Worm (Caenorhabditis elegans) whole organism, L1 larva: ENCODE data around the gene ZK185.2.
A peak's percentile ranks its signal among the peaks of the same experiment; 100 is the strongest.

Source experiments
- alr-1 ChIP-seq: fragments of 200-800 bp; sonication (Bioruptor generic); optimal IDR thresholded peaks from 2 replicates; lab custom pipeline; 2018; ENCODE audit warnings: borderline replicate concordance, mild to moderate bottlenecking, missing genetic modification characterization, missing compliant biosample characterization
- aly-2 ChIP-seq: fragments of 150-350 bp; optimal IDR thresholded peaks from 2 replicates; lab custom pipeline; 2014; ENCODE audit warnings: missing biosample characterization, missing genetic modification characterization
- ama-1 ChIP-seq: fragments of 150-350 bp; optimal IDR thresholded peaks from 2 replicates; lab custom pipeline; 2014
- ceh-63 ChIP-seq: fragments of 200-800 bp; sonication (Bioruptor generic); optimal IDR thresholded peaks from 2 replicates; lab custom pipeline; 2018; ENCODE audit warnings: mild to moderate bottlenecking, missing genetic modification characterization, missing compliant biosample characterization
- ceh-8 ChIP-seq: fragments of 200-800 bp; sonication (Bioruptor generic); optimal IDR thresholded peaks from 2 replicates; lab custom pipeline; 2018; ENCODE audit warnings: mild to moderate bottlenecking, missing genetic modification characterization, moderate library complexity, missing compliant biosample characterization
- ceh-82 ChIP-seq, 3 experiments: fragments of 150-350 bp in 1 of 3; sonication (generic microtip) in 2 of 3; optimal IDR thresholded peaks; 2 replicates each; lab custom pipeline; 2014 to 2017; ENCODE audit warnings: missing biosample characterization in 3 of 3, missing genetic modification characterization in 3 of 3
- dpl-1 ChIP-seq, 3 experiments: fragments of 150-350 bp in 2 of 3; sonication (generic microtip) in 1 of 3; optimal IDR thresholded peaks; 2 replicates each; lab custom pipeline; 2014 to 2017; ENCODE audit warnings: missing biosample characterization in 3 of 3, missing genetic modification characterization in 3 of 3, missing genetic modification reagents in 3 of 3
- dsc-1 ChIP-seq: sonication (generic microtip); optimal IDR thresholded peaks from 2 replicates; lab custom pipeline; 2016; ENCODE audit warnings: mild to moderate bottlenecking, missing genetic modification characterization, missing compliant biosample characterization
- efl-1 ChIP-seq, 4 experiments: fragments of 150-350 bp; optimal IDR thresholded peaks in 3 of 4; peaks in 1 of 4; 1 replicate in 1 of 4; 2 replicates in 3 of 4; lab custom pipeline; 2014; ENCODE audit warnings: missing biosample characterization in 2 of 4, missing genetic modification characterization in 2 of 4, missing genetic modification reagents in 2 of 4
- elt-2 ChIP-seq: sonication (generic microtip); optimal IDR thresholded peaks from 2 replicates; lab custom pipeline; 2016; ENCODE audit warnings: missing genetic modification characterization, mild to moderate bottlenecking, inconsistent platforms, missing compliant biosample characterization, missing genetic modification reagents
- elt-3 ChIP-seq, 6 experiments: fragments of 150-350 bp in 1 of 6; sonication (generic microtip); optimal IDR thresholded peaks; 2 replicates each; lab custom pipeline; 2017 to 2018; ENCODE audit warnings: missing biosample characterization in 6 of 6, missing genetic modification characterization in 6 of 6, inconsistent platforms in 1 of 6
- fkh-10 ChIP-seq: sonication (generic microtip); optimal IDR thresholded peaks from 2 replicates; lab custom pipeline; 2017; ENCODE audit warnings: missing biosample characterization, missing genetic modification reagents, missing genetic modification characterization
- fkh-4 ChIP-seq: sonication (generic microtip); optimal IDR thresholded peaks from 2 replicates; lab custom pipeline; 2016; ENCODE audit warnings: missing compliant biosample characterization, missing genetic modification characterization, borderline replicate concordance
- fos-1 ChIP-seq: fragments of 150-350 bp; optimal IDR thresholded peaks from 2 replicates; lab custom pipeline; 2014; ENCODE audit warnings: missing biosample characterization, missing genetic modification characterization
- grh-1 ChIP-seq: fragments of 200-800 bp; sonication (Bioruptor generic); IDR thresholded peaks from 2 replicates; pipeline ENCODE4 v1.3.6; 2022; ENCODE audit warnings: missing genetic modification reagents, missing genetic modification characterization, missing compliant biosample characterization
- hlh-17 ChIP-seq: fragments of 200-800 bp; sonication (Bioruptor generic); optimal IDR thresholded peaks from 2 replicates; lab custom pipeline; 2018; ENCODE audit warnings: missing genetic modification characterization, mild to moderate bottlenecking, missing compliant biosample characterization, moderate library complexity, borderline replicate concordance
- hpl-2 ChIP-seq: fragments of 150-350 bp; optimal IDR thresholded peaks from 2 replicates; lab custom pipeline; 2014; ENCODE audit warnings: missing biosample characterization, missing genetic modification reagents, missing genetic modification characterization
- isw-1 ChIP-seq: fragments of 200-800 bp; sonication (Bioruptor generic); IDR thresholded peaks from 2 replicates; pipeline ENCODE4 v1.3.6; 2022; ENCODE audit warnings: missing genetic modification characterization, missing compliant biosample characterization
- lin-14 ChIP-seq: fragments of 200-800 bp; sonication (Bioruptor generic); optimal IDR thresholded peaks from 2 replicates; lab custom pipeline; 2018; ENCODE audit warnings: mild to moderate bottlenecking, missing genetic modification characterization, moderate library complexity, missing compliant biosample characterization
- lin-15B ChIP-seq: fragments of 150-350 bp; sonication (generic microtip); optimal IDR thresholded peaks from 3 replicates; lab custom pipeline; 2014; ENCODE audit warnings: missing biosample characterization, missing genetic modification characterization
- lin-35 ChIP-seq, 2 experiments: fragments of 150-350 bp; optimal IDR thresholded peaks; 2 replicates each; lab custom pipeline; 2014; ENCODE audit warnings: missing biosample characterization in 2 of 2, missing genetic modification characterization in 2 of 2, missing genetic modification reagents in 2 of 2
- lir-3 ChIP-seq: sonication (generic microtip); optimal IDR thresholded peaks from 2 replicates; lab custom pipeline; 2016; ENCODE audit warnings: mild to moderate bottlenecking, missing genetic modification characterization, moderate library complexity, missing compliant biosample characterization; ENCODE audit not compliant: poor library complexity
- lsy-2 ChIP-seq, 2 experiments: fragments of 150-350 bp; optimal IDR thresholded peaks; 2 replicates each; lab custom pipeline; 2014; ENCODE audit warnings: missing biosample characterization in 2 of 2, missing genetic modification characterization in 2 of 2
- mab-9 ChIP-seq: fragments of 200-800 bp; sonication (Bioruptor generic); IDR thresholded peaks from 2 replicates; pipeline ENCODE4 v1.3.6; 2022; ENCODE audit warnings: missing genetic modification reagents, missing genetic modification characterization, missing compliant biosample characterization
- mef-2 ChIP-seq: fragments of 150-350 bp; optimal IDR thresholded peaks from 2 replicates; lab custom pipeline; 2014; ENCODE audit warnings: missing biosample characterization, missing genetic modification characterization
- mep-1 ChIP-seq: fragments of 150-350 bp; optimal IDR thresholded peaks from 2 replicates; lab custom pipeline; 2014; ENCODE audit warnings: missing biosample characterization, missing genetic modification characterization
- nhr-11 ChIP-seq: fragments of 150-350 bp; optimal IDR thresholded peaks from 2 replicates; lab custom pipeline; 2014; ENCODE audit warnings: missing biosample characterization, missing genetic modification characterization
- nhr-47 ChIP-seq: sonication (generic microtip); optimal IDR thresholded peaks from 2 replicates; lab custom pipeline; 2016; ENCODE audit warnings: mild to moderate bottlenecking, missing genetic modification characterization, moderate library complexity, missing compliant biosample characterization
- nhr-71 ChIP-seq: sonication (generic microtip); optimal IDR thresholded peaks from 2 replicates; lab custom pipeline; 2016; ENCODE audit warnings: mild to moderate bottlenecking, missing genetic modification characterization, moderate library complexity, missing compliant biosample characterization
- nhr-84 ChIP-seq: sonication (generic microtip); optimal IDR thresholded peaks from 2 replicates; lab custom pipeline; 2017; ENCODE audit warnings: missing biosample characterization, missing genetic modification characterization
- nhr-90 ChIP-seq: sonication (generic microtip); optimal IDR thresholded peaks from 2 replicates; lab custom pipeline; 2016; ENCODE audit warnings: mild to moderate bottlenecking, missing genetic modification characterization, missing compliant biosample characterization; ENCODE audit not compliant: poor library complexity
- pag-3 ChIP-seq: sonication (generic microtip); optimal IDR thresholded peaks from 2 replicates; lab custom pipeline; 2017; ENCODE audit warnings: missing genetic modification characterization, mild to moderate bottlenecking, missing compliant biosample characterization, antibody characterized with exemption, borderline replicate concordance; ENCODE audit not compliant: insufficient read depth
- pqm-1 ChIP-seq: sonication (generic microtip); optimal IDR thresholded peaks from 3 replicates; lab custom pipeline; 2017; ENCODE audit warnings: missing biosample characterization, missing genetic modification characterization
- sox-4 ChIP-seq: sonication (generic microtip); optimal IDR thresholded peaks from 2 replicates; lab custom pipeline; 2016; ENCODE audit warnings: missing genetic modification characterization, missing compliant biosample characterization
- swsn-7 ChIP-seq: sonication (generic microtip); optimal IDR thresholded peaks from 2 replicates; lab custom pipeline; 2016; ENCODE audit warnings: missing genetic modification characterization, missing compliant biosample characterization
- tbx-2 ChIP-seq: sonication (generic microtip); optimal IDR thresholded peaks from 2 replicates; lab custom pipeline; 2016; ENCODE audit warnings: missing genetic modification characterization, missing compliant biosample characterization
- tlp-1 ChIP-seq: fragments of 150-350 bp; optimal IDR thresholded peaks from 2 replicates; lab custom pipeline; 2014; ENCODE audit warnings: missing biosample characterization, missing genetic modification characterization
- unc-130 ChIP-seq: fragments of 150-350 bp; optimal IDR thresholded peaks from 2 replicates; lab custom pipeline; 2017; ENCODE audit warnings: missing biosample characterization, missing genetic modification characterization, inconsistent platforms
- unc-30 ChIP-seq: sonication (generic microtip); optimal IDR thresholded peaks from 2 replicates; lab custom pipeline; 2017; ENCODE audit warnings: missing biosample characterization, missing genetic modification characterization
- unc-86 ChIP-seq: sonication (generic microtip); optimal IDR thresholded peaks from 2 replicates; lab custom pipeline; 2016; ENCODE audit warnings: missing genetic modification characterization, missing compliant biosample characterization
- unc-98 ChIP-seq: fragments of 200-800 bp; sonication (Bioruptor generic); IDR thresholded peaks from 2 replicates; pipeline ENCODE4 v1.3.6; 2022; ENCODE audit warnings: missing genetic modification characterization, missing compliant biosample characterization
- vab-15 ChIP-seq: sonication (generic microtip); optimal IDR thresholded peaks from 2 replicates; lab custom pipeline; 2017; ENCODE audit warnings: missing genotype, mild to moderate bottlenecking, missing genetic modification characterization, missing compliant biosample characterization
- ztf-11 ChIP-seq, 2 experiments: sonication (generic microtip); optimal IDR thresholded peaks; 2 replicates each; lab custom pipeline; 2016 to 2017; ENCODE audit warnings: missing genetic modification characterization in 2 of 2, missing biosample characterization in 1 of 2, missing compliant biosample characterization in 1 of 2
- ztf-4 ChIP-seq: fragments of 150-350 bp; optimal IDR thresholded peaks from 2 replicates; lab custom pipeline; 2014; ENCODE audit warnings: missing biosample characterization, missing genetic modification characterization

Gene ZK185.2

ce11 chrIV:4506637-4507036, 29.7 kb upstream of the ZK185.2 start, which contains the start of gene gbb-2 (continued):
- TF ChIP-seq mep-1 (peak; percentile 6), fkh-4 (tag; lab: Kevin White, UChicago) (no peak), unc-98 (GFP tag; lab: Robert Waterston, UW) (no peak), lin-14 (GFP tag; lab: Kevin White, UChicago) (peak; percentile 79), ceh-82 (tag; optimal IDR thresholded peaks at IDR 0.05; lab: Kevin White, UChicago) (no peak), unc-86 (tag; lab: Kevin White, UChicago) (no peak), vab-15 (tag; lab: Kevin White, UChicago) (no peak), fkh-10 (GFP tag; lab: Kevin White, UChicago) (no peak), alr-1 (tag; lab: Kevin White, UChicago) (no peak), ceh-8 (GFP tag; lab: Kevin White, UChicago) (no peak), pag-3 (tag; lab: Kevin White, UChicago) (no peak), efl-1 (optimal IDR thresholded peaks at IDR 0.05; lab: Kevin White, UChicago) (peak in 1 of 2 experiments; percentile 5), efl-1 (GFP tag; optimal IDR thresholded peaks at IDR 0.05 in 1 of 2; lab: Kevin White, UChicago) (no peak)

DNA sequence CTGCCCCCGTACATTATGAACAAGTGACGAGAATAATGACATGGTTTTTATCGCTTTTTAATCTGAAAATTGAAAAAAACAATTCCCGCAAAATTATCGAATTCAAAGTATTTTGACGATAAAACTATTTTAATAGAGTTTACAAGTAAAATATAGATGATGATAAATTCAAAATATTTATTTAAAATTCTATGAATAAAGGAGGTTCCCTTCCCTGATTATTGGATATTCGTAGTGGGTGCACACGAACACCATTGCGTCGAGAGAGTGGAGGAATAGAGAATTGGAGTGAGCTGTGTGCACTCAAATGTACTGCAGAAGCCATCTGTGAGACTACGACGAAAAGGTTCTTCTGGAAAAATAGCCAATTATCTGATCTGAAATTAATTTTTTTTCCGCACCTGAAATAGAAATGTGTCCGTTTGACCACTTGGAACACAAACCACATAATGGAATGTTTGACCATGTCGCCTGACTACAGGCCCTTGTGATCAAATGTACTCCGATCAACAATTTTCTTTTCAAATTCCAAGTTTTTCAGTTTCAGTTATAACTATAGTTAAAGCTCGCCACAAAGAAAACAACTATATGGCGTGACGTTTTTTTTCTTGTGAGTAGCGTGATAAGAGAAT, 25.0 kb upstream of the ZK185.2 start, which contains the start of the genes rfth-1 and ZK180.8:
Gene rfth-1 (minus strand): TSS at position 51 of the 632 bp plus-strand sequence.
Gene ZK180.8 (minus strand): TSS at position 466 of the 632 bp plus-strand sequence.
- TF ChIP-seq nhr-84 (tag; lab: Kevin White, UChicago), result no peak
- TF ChIP-seq fos-1, result no peak
- no peak for TF ChIP-seq efl-1 (optimal IDR thresholded peaks at IDR 0.05; lab: Kevin White, UChicago)
- TF ChIP-seq efl-1 (GFP tag; optimal IDR thresholded peaks at IDR 0.05 in 1 of 2; lab: Kevin White, UChicago), result peak in 1 of 2 experiments; percentile 53
- TF ChIP-seq lin-35 (GFP tag; optimal IDR thresholded peaks at IDR 0.05; lab: Kevin White, UChicago), result peak in 1 of 2 experiments; percentile 46
- TF ChIP-seq elt-2, result peak; percentile 14
- TF ChIP-seq unc-30 (tag; lab: Kevin White, UChicago), result no peak
- TF ChIP-seq nhr-47 (tag; lab: Kevin White, UChicago), result no peak
- TF ChIP-seq nhr-71 (tag; lab: Kevin White, UChicago), result no peak
- no peak for TF ChIP-seq ztf-11 (tag; optimal IDR thresholded peaks at IDR 0.05; lab: Kevin White, UChicago)
- TF ChIP-seq unc-130 (tag; lab: Kevin White, UChicago), result no peak

DNA sequence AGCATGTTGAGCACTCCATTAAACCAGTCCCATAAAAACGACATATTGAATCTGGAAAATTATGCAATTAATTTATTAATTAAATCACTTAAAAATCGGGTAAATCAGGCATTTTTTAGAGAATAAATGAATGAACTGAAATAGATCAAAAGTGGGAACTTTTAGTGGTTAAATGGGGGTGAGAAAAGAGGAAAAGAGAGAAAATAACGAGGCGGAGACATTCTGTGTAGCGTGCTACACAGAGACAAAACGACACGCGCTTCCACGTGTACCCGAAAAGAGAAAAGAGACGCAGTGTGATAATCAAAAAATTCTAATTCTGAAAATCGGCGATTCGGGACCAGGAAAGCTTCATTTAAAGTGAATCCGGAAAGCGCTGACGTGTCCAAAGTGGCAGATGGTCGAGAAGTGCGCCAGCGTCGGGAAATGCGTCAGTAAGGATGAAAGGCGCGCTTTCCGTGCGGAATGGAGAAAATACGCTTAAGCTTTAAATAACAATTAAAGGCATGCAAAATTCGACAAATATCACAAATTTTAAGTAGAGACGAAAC, 23.0 kb upstream of the ZK185.2 start, which contains the start of gene sar-1:
Gene sar-1 (minus strand): TSS at position 51 of the 551 bp plus-strand sequence.
- TF ChIP-seq nhr-90 (tag; lab: Kevin White, UChicago), result peak; percentile 77
- TF ChIP-seq pqm-1 (tag; lab: Kevin White, UChicago), result no peak
- peak; percentile 62 for TF ChIP-seq aly-2 (tag; lab: Kevin White, UChicago)
- no peak for TF ChIP-seq unc-30 (tag; lab: Kevin White, UChicago)
- TF ChIP-seq sox-4 (tag; lab: Kevin White, UChicago), result peak; percentile 60
- peak; percentile 74 for TF ChIP-seq isw-1 (GFP tag; lab: Robert Waterston, UW)
- peak in 2 of 6 experiments; percentile 13 to 27 for TF ChIP-seq elt-3 (tag; optimal IDR thresholded peaks at IDR 0.05; lab: Kevin White, UChicago)
- TF ChIP-seq hlh-17 (GFP tag; lab: Kevin White, UChicago), result no peak
- no peak for TF ChIP-seq pag-3 (tag; lab: Kevin White, UChicago)
- no peak for TF ChIP-seq ceh-63
- peak; percentile 85 to 89 for TF ChIP-seq lsy-2 (tag; optimal IDR thresholded peaks at IDR 0.05; lab: Kevin White, UChicago)
- no peak for TF ChIP-seq lir-3 (tag; lab: Kevin White, UChicago)
- no peak; the same call in 1 of the 2 replicates for TF ChIP-seq mab-9 (GFP tag; lab: Robert Waterston, UW)
- TF ChIP-seq mef-2 (tag; lab: Kevin White, UChicago), result no peak
- peak; percentile 79 for TF ChIP-seq grh-1
- TF ChIP-seq lin-15B (tag; lab: Kevin White, UChicago), result peak; percentile 63
- TF ChIP-seq lin-35 (GFP tag; optimal IDR thresholded peaks at IDR 0.05; lab: Kevin White, UChicago), result peak; percentile 82 to 87
- TF ChIP-seq dpl-1 (GFP tag; optimal IDR thresholded peaks at IDR 0.05; lab: Kevin White, UChicago), result peak; percentile 58 to 83 (median 80)
- TF ChIP-seq nhr-47 (tag; lab: Kevin White, UChicago), result peak; percentile 94
- peak; percentile 91 for TF ChIP-seq dsc-1 (tag; lab: Kevin White, UChicago)
- peak; percentile 88 for TF ChIP-seq tbx-2
- TF ChIP-seq nhr-11 (tag; lab: Kevin White, UChicago), result peak; percentile 44
- peak; percentile 53 for TF ChIP-seq ztf-4 (tag; lab: Kevin White, UChicago)
- TF ChIP-seq hpl-2, result peak; percentile 52
- TF ChIP-seq unc-130 (tag; lab: Kevin White, UChicago), result peak; percentile 35
- peak; percentile 88 for TF ChIP-seq lin-14 (GFP tag; lab: Kevin White, UChicago)
- TF ChIP-seq swsn-7 (tag; lab: Kevin White, UChicago), result peak; percentile 90
- TF ChIP-seq tlp-1 (tag; lab: Kevin White, UChicago), result no peak
- no peak for TF ChIP-seq ama-1 (lab: Kevin White, UChicago)
- peak; percentile 88 for TF ChIP-seq unc-86 (tag; lab: Kevin White, UChicago)
